Worm (Caenorhabditis elegans) whole organism, mixed stage, embryonic: Measurements from ENCODE around the gene trf-1.
"Not testable (repeated sequence)": the region's sequence is repeated elsewhere in the genome, so short reads cannot be mapped to it uniquely, and the experiment has no call there.

Experiments
- bed-3 ChIP-seq: fragments of 200-800 bp; sonication (Bioruptor generic); optimal IDR thresholded peaks from 3 replicates; lab custom pipeline; 2018; ENCODE audit warnings: mild to moderate bottlenecking, missing genetic modification characterization, moderate library complexity, missing compliant biosample characterization
- blmp-1 ChIP-seq: fragments of 150-350 bp; optimal IDR thresholded peaks from 2 replicates; lab custom pipeline; 2014; ENCODE audit warnings: missing biosample characterization, missing genetic modification characterization
- ceh-39 ChIP-seq: fragments of 150-350 bp; optimal IDR thresholded peaks from 2 replicates; lab custom pipeline; 2014; ENCODE audit warnings: missing biosample characterization, missing genetic modification characterization
- ceh-83 ChIP-seq: fragments of 200-800 bp; sonication (Bioruptor generic); optimal IDR thresholded peaks from 2 replicates; lab custom pipeline; 2018; ENCODE audit warnings: mild to moderate bottlenecking, missing genetic modification characterization, missing compliant biosample characterization
- ces-1 ChIP-seq: fragments of 150-350 bp; optimal IDR thresholded peaks from 2 replicates; lab custom pipeline; 2014; ENCODE audit warnings: missing biosample characterization, missing genetic modification reagents, missing genetic modification characterization
- cnd-1 ChIP-seq: fragments of 200-800 bp; sonication (Bioruptor generic); optimal IDR thresholded peaks from 2 replicates; lab custom pipeline; 2018; ENCODE audit warnings: mild to moderate bottlenecking, missing genetic modification characterization, missing compliant biosample characterization
- drap-1 ChIP-seq: fragments of 200-800 bp; sonication (Bioruptor generic); optimal IDR thresholded peaks from 3 replicates; lab custom pipeline; 2018; ENCODE audit warnings: mild to moderate bottlenecking, missing genetic modification characterization, missing compliant biosample characterization
- elt-1 ChIP-seq: sonication (generic microtip); optimal IDR thresholded peaks from 2 replicates; lab custom pipeline; 2017; ENCODE audit warnings: missing genetic modification characterization, mild to moderate bottlenecking, missing compliant biosample characterization, antibody characterized with exemption, moderate library complexity, borderline replicate concordance; ENCODE audit not compliant: insufficient read depth
- elt-3 ChIP-seq: fragments of 150-350 bp; optimal IDR thresholded peaks from 2 replicates; lab custom pipeline; 2014; ENCODE audit warnings: missing biosample characterization, missing genetic modification characterization
- ham-2 ChIP-seq: fragments of 200-800 bp; sonication (Bioruptor generic); optimal IDR thresholded peaks from 2 replicates; lab custom pipeline; 2018; ENCODE audit warnings: mild to moderate bottlenecking, missing genetic modification characterization, missing compliant biosample characterization
- lin-13 ChIP-seq: fragments of 150-350 bp; optimal IDR thresholded peaks from 2 replicates; lab custom pipeline; 2014; ENCODE audit warnings: missing biosample characterization, missing genetic modification characterization
- lin-32 ChIP-seq: fragments of 200-800 bp; sonication (Bioruptor generic); optimal IDR thresholded peaks from 2 replicates; lab custom pipeline; 2018; ENCODE audit warnings: mild to moderate bottlenecking, missing genetic modification characterization, missing compliant biosample characterization
- lsy-2 ChIP-seq: fragments of 150-350 bp; optimal IDR thresholded peaks from 2 replicates; lab custom pipeline; 2014; ENCODE audit warnings: missing biosample characterization, missing genetic modification characterization
- mep-1 ChIP-seq: fragments of 150-350 bp; optimal IDR thresholded peaks from 2 replicates; lab custom pipeline; 2017; ENCODE audit warnings: missing biosample characterization, missing genetic modification reagents, missing genetic modification characterization, inconsistent platforms
- mls-2 ChIP-seq: sonication (generic microtip); optimal IDR thresholded peaks from 2 replicates; lab custom pipeline; 2016; ENCODE audit warnings: mild to moderate bottlenecking, missing genetic modification characterization, moderate library complexity, missing compliant biosample characterization
- nhr-12 ChIP-seq: fragments of 150-350 bp; optimal IDR thresholded peaks from 2 replicates; lab custom pipeline; 2014; ENCODE audit warnings: missing biosample characterization, missing genetic modification characterization
- nhr-2 ChIP-seq: fragments of 150-350 bp; optimal IDR thresholded peaks from 2 replicates; lab custom pipeline; 2014; ENCODE audit warnings: missing biosample characterization, missing genetic modification characterization
- nhr-237 ChIP-seq: fragments of 150-350 bp; optimal IDR thresholded peaks from 2 replicates; lab custom pipeline; 2014; ENCODE audit warnings: missing biosample characterization, missing genetic modification characterization
- nhr-28 ChIP-seq: fragments of 150-350 bp; optimal IDR thresholded peaks from 2 replicates; lab custom pipeline; 2014; ENCODE audit warnings: missing biosample characterization, missing genetic modification characterization
- sem-2 ChIP-seq: fragments of 200-800 bp; sonication (Bioruptor generic); optimal IDR thresholded peaks from 2 replicates; lab custom pipeline; 2018; ENCODE audit warnings: mild to moderate bottlenecking, missing genetic modification characterization, missing compliant biosample characterization
- snpc-4 ChIP-seq: fragments of 150-350 bp; optimal IDR thresholded peaks from 2 replicates; lab custom pipeline; 2014; ENCODE audit warnings: missing biosample characterization, missing genetic modification characterization
- tbx-8 ChIP-seq: fragments of 200-800 bp; sonication (Bioruptor generic); optimal IDR thresholded peaks from 2 replicates; lab custom pipeline; 2018; ENCODE audit warnings: mild to moderate bottlenecking, missing genetic modification characterization, moderate library complexity, missing compliant biosample characterization
- unc-62 ChIP-seq: fragments of 150-350 bp; optimal IDR thresholded peaks from 2 replicates; lab custom pipeline; 2014; ENCODE audit warnings: missing biosample characterization, missing genetic modification reagents, missing genetic modification characterization
- ztf-11 ChIP-seq: fragments of 150-350 bp; optimal IDR thresholded peaks from 2 replicates; lab custom pipeline; 2014; ENCODE audit warnings: missing biosample characterization, missing genetic modification characterization

trf-1 gene

DNA sequence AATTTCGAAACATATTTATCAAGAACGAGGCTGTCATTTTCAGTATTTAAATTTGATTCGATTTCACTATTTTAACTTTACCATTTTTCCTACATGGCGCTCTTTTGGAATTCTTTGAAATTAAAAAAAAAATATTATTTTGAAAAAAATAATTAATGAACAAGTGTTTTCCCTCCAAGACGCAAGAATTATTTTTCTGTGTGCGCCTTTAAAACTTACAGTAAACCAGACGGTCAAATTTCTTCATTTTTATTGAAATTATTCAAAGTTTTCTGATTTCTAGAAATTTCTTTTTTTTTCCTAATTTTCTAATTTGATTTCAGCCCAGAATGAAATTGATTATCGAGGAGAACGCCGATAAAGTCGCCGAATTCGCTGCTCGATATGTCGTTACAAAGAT is 41.2 kb upstream of the trf-1 start, which contains the start of gene T03F6.3:
Gene T03F6.3, plus strand, starts transcription at position 318 of the 400 bp plus-strand sequence.
- TF ChIP-seq mls-2 (tag; lab: Kevin White, UChicago) (no peak), lsy-2 (no peak)

DNA sequence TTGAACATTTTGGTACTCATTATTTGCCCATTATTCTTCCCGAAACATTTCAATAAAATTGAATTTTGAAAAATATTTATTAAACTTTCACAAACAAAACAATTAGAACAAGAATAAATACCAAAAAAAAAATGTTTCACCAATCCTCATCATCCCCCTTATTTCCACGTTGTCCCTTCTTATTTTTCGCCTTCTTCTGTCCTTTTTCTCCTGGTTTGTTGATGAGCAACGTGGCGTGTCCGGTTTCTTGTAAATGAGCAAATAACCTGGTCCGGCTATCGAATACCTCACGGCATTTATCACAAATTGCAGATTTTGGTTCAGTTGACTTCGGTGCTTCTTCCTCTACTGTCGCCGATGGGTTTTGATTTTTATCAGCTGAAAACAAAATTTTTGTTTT is 39.5 kb upstream of the trf-1 start:
- TF ChIP-seq nhr-28, result no peak
- no peak for TF ChIP-seq unc-62 (GFP tag; lab: Kevin White, UChicago)

DNA sequence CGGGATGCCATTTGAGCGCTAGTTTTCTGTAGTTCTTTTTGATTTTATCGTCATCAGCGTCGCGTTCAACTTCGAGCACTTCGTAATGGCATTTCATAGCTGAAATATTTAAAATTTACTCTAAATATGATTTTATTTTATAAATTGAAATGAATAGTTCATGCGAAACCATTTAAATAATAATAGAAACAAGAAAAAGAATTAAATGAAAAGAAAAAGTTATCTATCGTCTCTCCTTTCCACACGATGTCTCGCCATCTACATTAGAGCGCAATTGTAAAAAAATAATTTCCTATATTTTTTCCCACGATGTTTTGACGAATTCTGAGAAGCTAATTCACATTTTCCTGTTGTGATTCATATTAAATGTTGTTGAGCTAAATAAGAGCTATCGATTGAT is 37.0 kb upstream of the trf-1 start, which contains the start of gene dnj-17:
Gene dnj-17, minus strand, starts transcription at position 101 of the 400 bp plus-strand sequence.
- no peak for TF ChIP-seq lin-32 (GFP tag; lab: Kevin White, UChicago)
- TF ChIP-seq lin-13 (tag; lab: Kevin White, UChicago), result no peak
- TF ChIP-seq blmp-1 (tag; lab: Kevin White, UChicago), result no peak
- TF ChIP-seq ces-1 (GFP tag; lab: Kevin White, UChicago), result peak; percentile 13

DNA sequence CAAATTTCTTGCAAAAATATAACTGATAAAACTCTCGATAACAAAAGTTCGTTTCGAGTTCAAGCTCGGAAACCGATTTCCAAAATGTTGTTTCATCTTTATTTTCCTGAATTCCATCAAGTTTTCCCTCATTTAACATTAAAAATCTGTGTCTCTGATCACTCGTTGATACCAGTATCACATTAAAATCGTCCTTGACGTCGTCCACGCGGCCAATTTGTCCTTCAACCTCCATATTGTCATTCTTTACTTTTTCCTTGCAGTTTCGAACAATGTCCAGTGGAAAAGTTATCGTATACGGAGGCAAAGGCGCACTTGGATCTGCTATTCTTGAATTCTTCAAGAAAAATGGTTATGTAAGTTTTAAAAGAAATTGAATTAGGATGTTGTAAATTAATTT is 36.6 kb upstream of the trf-1 start, which contains the start of gene qdpr-1:
Gene qdpr-1, plus strand, starts transcription at position 264 of the 400 bp plus-strand sequence.
- TF ChIP-seq elt-3 (tag; lab: Kevin White, UChicago) (no peak), lsy-2 (no peak), drap-1 (GFP tag; lab: Kevin White, UChicago) (no peak), nhr-2 (no peak), ceh-39 (no peak), elt-1 (no peak), cnd-1 (tag; lab: Kevin White, UChicago) (no peak), sem-2 (GFP tag; lab: Kevin White, UChicago) (no peak), nhr-237 (tag; lab: Kevin White, UChicago) (no peak), nhr-12 (tag; lab: Kevin White, UChicago) (no peak)

DNA sequence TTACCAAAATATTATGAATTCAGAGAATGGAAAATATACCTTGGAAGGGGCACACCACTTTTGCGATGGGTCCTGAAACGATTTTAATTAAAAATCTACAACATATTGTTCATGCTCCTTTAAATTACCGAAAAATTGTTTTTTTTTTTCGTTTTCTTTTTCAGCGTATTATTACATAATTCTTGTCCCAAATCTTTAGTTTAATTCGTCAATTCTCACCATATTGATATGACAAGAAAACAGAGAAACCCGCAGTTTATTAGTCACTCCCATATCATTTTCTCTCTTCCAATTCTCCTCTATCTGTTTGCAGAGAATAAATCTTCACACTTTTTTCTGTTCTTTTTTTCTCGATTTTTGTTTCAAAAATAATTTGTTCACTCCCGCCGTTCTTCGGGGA is 35.0 kb upstream of the trf-1 start, which contains the start of gene F11F1.1:
Gene F11F1.1, plus strand, starts transcription at position 301 of the 400 bp plus-strand sequence.
- no peak for TF ChIP-seq cnd-1 (tag; lab: Kevin White, UChicago)
- no peak for TF ChIP-seq lsy-2

DNA sequence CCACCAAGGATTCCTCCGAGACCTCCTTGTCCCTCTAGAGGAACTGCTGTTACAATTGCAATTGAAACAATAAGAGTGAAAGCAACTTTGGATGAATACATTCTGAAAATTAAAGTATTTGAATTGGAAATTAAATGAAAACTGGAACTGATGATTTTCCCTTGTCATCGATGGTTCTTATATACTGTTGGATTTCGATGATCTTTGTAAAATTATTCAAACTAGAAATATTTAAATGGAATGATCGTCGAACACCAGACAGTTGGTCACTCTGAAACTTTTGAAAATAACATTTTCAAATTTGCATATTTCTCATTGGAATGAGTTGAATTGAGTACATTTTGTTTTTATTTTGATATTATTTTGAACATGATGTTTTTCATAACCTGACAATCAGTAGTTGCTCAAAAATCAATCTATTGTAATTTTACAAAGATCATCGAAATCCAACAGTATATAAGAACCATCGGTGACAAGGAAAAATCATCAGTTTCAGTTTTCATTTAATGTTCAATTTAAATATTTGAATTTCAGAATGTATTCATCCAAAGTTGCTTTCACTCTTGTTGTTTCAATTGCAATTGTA is 28.5 kb upstream of the trf-1 start, which contains the start of the genes srlf-9 and srlf-10:
Gene srlf-9, minus strand, starts transcription at position 101 of the 586 bp plus-strand sequence.
Gene srlf-10, plus strand, starts transcription at position 536 of the 586 bp plus-strand sequence.
- not testable (repeated sequence) for TF ChIP-seq bed-3 (GFP tag; lab: Kevin White, UChicago); nhr-2; ceh-39

DNA sequence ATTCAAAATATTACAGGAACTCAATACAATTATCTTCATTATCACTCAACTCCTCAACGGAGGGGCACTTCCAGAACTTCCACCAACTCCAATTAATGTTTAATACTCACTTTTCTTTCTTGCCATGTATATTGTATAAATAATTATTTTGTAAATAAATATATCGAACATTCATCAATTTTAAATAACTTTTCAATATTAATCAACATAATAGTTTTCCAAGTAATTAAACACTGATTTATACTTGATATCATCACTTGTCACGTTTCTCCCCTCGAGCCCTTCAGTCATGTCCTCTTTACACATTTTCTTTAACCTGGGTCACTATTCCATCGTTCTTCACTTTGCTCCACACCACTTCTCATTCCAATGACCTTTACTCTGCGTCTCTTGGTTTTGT is 27.3 kb upstream of the trf-1 start, which contains the start of gene mig-18:
Gene mig-18, plus strand, starts transcription at position 301 of the 400 bp plus-strand sequence.
- no peak for TF ChIP-seq mep-1 (tag; lab: Kevin White, UChicago)
- TF ChIP-seq nhr-28, result no peak
- no peak for TF ChIP-seq lsy-2
- no peak for TF ChIP-seq drap-1 (GFP tag; lab: Kevin White, UChicago)
- no peak for TF ChIP-seq mls-2 (tag; lab: Kevin White, UChicago)
- TF ChIP-seq ceh-83 (GFP tag; lab: Kevin White, UChicago), result no peak
- no peak for TF ChIP-seq blmp-1 (tag; lab: Kevin White, UChicago)
- TF ChIP-seq ham-2 (GFP tag; lab: Kevin White, UChicago), result no peak
- TF ChIP-seq snpc-4, result no peak
- TF ChIP-seq bed-3 (GFP tag; lab: Kevin White, UChicago), result no peak
- TF ChIP-seq tbx-8, result no peak
- no peak for TF ChIP-seq unc-62 (GFP tag; lab: Kevin White, UChicago)
- TF ChIP-seq cnd-1 (tag; lab: Kevin White, UChicago), result no peak

DNA sequence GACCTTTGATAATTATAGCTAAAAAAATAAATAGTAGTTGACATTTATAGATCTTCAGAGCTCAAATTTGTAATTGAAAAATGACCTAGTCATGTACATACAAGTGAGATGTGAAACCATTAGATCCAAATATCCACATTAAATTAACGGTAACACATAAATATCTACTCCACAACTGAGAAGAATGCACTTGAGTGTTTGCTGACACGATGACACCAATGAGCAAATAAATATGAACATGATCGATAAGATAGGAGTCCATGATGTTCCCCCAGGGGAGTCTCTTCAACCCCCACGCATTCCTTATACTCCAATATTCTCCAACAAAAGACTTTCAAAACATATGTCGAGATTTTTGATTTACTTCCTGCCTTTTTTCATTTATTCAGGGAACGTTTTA is 25.8 kb upstream of the trf-1 start, which contains the start of gene ttr-52:
Gene ttr-52, plus strand, starts transcription at position 301 of the 400 bp plus-strand sequence.
- TF ChIP-seq sem-2 (GFP tag; lab: Kevin White, UChicago) (no peak), unc-62 (GFP tag; lab: Kevin White, UChicago) (no peak), blmp-1 (tag; lab: Kevin White, UChicago) (no peak), ztf-11 (tag; lab: Kevin White, UChicago) (no peak), ceh-39 (no peak)
